Fruit fly (Drosophila melanogaster): ENCODE results near the gene CG31088.
A peak's percentile ranks its signal among the peaks of the same experiment; 100 is the strongest.
"Not testable (repeated sequence)": the region's sequence is repeated elsewhere in the genome, so short reads cannot be mapped to it uniquely, and the experiment has no call there.

dm6 chr3R:15901097-15901709 lies 49.5 kb downstream of the CG31088 start:
- TF ChIP-seq fru (GFP tag; optimal IDR thresholded peaks at IDR 0.05); usp (GFP tag; optimal IDR thresholded peaks at IDR 0.05); h (GFP tag; optimal IDR thresholded peaks at IDR 0.05); dsf (GFP tag; optimal IDR thresholded peaks at IDR 0.05; ENCODE audit: borderline replicate concordance); lola (GFP tag; optimal IDR thresholded peaks at IDR 0.05); tai (GFP tag; optimal IDR thresholded peaks at IDR 0.05); Myc (optimal IDR thresholded peaks at IDR 0.05); CrebA (GFP tag; optimal IDR thresholded peaks at IDR 0.05; ENCODE audit: borderline replicate concordance); Abd-B (GFP tag; optimal IDR thresholded peaks at IDR 0.05); CG9705 (GFP tag; optimal IDR thresholded peaks at IDR 0.05); Jra (GFP tag; optimal IDR thresholded peaks at IDR 0.05); Hr83 (GFP tag; optimal IDR thresholded peaks at IDR 0.05; ENCODE audit: poor library complexity, severe bottlenecking): not testable (repeated sequence)
- peak; percentile 79 to 86 for TF ChIP-seq dl (GFP tag; optimal IDR thresholded peaks at IDR 0.05; ENCODE audit: insufficient read depth in 1 of 2, partially characterized antibody in 2 of 2)
- peak; percentile 87 for TF ChIP-seq Dif (GFP tag; optimal IDR thresholded peaks at IDR 0.05; ENCODE audit: partially characterized antibody)

Measured in whole organism, wandering third instar larva.